Fruit fly (Drosophila melanogaster) whole organism, embryonic: ENCODE data around the gene CG44437.

Source experiments
- Ada2b ChIP-seq: fragments of 200-800 bp; sonication (Bioruptor generic); IDR thresholded peaks from 2 replicates; pipeline ENCODE4 v1.3.6; 2022; ENCODE audit warnings: missing biosample characterization, missing genetic modification characterization
- Bgb ChIP-seq: fragments of 200-800 bp; sonication (Bioruptor generic); IDR thresholded peaks from 2 replicates; pipeline ENCODE4 v1.3.6; 2022; ENCODE audit warnings: missing biosample characterization, missing genetic modification characterization; ENCODE audit not compliant: partially characterized antibody
- Blimp-1 ChIP-seq: fragments of 200-800 bp; sonication (Bioruptor generic); optimal IDR thresholded peaks from 3 replicates; lab custom pipeline; 2018; ENCODE audit warnings: missing biosample characterization, missing genetic modification characterization, mild to moderate bottlenecking, moderate library complexity, missing genetic modification reagents
- CG10543 ChIP-seq: fragments of 200-800 bp; sonication (Bioruptor generic); optimal IDR thresholded peaks from 3 replicates; lab custom pipeline; 2017; ENCODE audit warnings: missing biosample characterization, mild to moderate bottlenecking, missing genetic modification characterization, moderate library complexity
- CG11695 ChIP-seq: fragments of 200-800 bp; sonication (Bioruptor generic); IDR thresholded peaks from 3 replicates; pipeline ENCODE4 v1.3.6; 2022; ENCODE audit warnings: missing biosample characterization, missing genetic modification characterization
- CG12744 ChIP-seq: fragments of 200-800 bp; sonication (Bioruptor generic); optimal IDR thresholded peaks from 2 replicates; lab custom pipeline; 2016; ENCODE audit warnings: missing biosample characterization, missing genetic modification characterization
- CG13624 ChIP-seq: fragments of 200-800 bp; sonication (Bioruptor generic); optimal IDR thresholded peaks from 2 replicates; lab custom pipeline; 2016; ENCODE audit warnings: missing biosample characterization, missing genetic modification characterization
- CG14710 ChIP-seq: fragments of 200-800 bp; sonication (Bioruptor generic); optimal IDR thresholded peaks from 3 replicates; lab custom pipeline; 2019; ENCODE audit warnings: missing biosample characterization, mild to moderate bottlenecking, missing genetic modification characterization, moderate library complexity
- CG14860 ChIP-seq: fragments of 200-800 bp; sonication (Bioruptor generic); IDR thresholded peaks from 3 replicates; pipeline ENCODE4 v1.3.6; 2022; ENCODE audit warnings: missing biosample characterization, missing genetic modification characterization; ENCODE audit not compliant: partially characterized antibody
- CG14965 ChIP-seq: fragments of 200-800 bp; sonication (Bioruptor generic); optimal IDR thresholded peaks from 2 replicates; lab custom pipeline; 2016; ENCODE audit warnings: missing biosample characterization, missing genetic modification characterization, borderline replicate concordance
- CG15011 ChIP-seq: fragments of 200-800 bp; sonication (Bioruptor generic); optimal IDR thresholded peaks from 3 replicates; lab custom pipeline; 2018; ENCODE audit warnings: missing biosample characterization, mild to moderate bottlenecking, missing genetic modification characterization
- CG1792 ChIP-seq: fragments of 200-800 bp; sonication (Bioruptor generic); optimal IDR thresholded peaks from 2 replicates; lab custom pipeline; 2016; ENCODE audit warnings: missing biosample characterization, missing genetic modification characterization
- CG2120 ChIP-seq: fragments of 200-800 bp; sonication (Bioruptor generic); optimal IDR thresholded peaks from 3 replicates; lab custom pipeline; 2016; ENCODE audit warnings: missing biosample characterization, missing genetic modification characterization
- CG3995 ChIP-seq: fragments of 200-800 bp; sonication (Bioruptor generic); optimal IDR thresholded peaks from 3 replicates; lab custom pipeline; 2016; ENCODE audit warnings: missing biosample characterization, missing genetic modification characterization
- CG42726 ChIP-seq: fragments of 200-800 bp; sonication (Bioruptor generic); IDR thresholded peaks from 2 replicates; pipeline ENCODE4 v1.3.6; 2022; ENCODE audit warnings: missing biosample characterization, missing genetic modification characterization; ENCODE audit not compliant: partially characterized antibody
- CG4328 ChIP-seq: fragments of 200-800 bp; sonication (Bioruptor generic); optimal IDR thresholded peaks from 3 replicates; lab custom pipeline; 2017; ENCODE audit warnings: missing biosample characterization, missing genetic modification reagents, missing genetic modification characterization
- CG7556 ChIP-seq: fragments of 200-800 bp; sonication (Bioruptor generic); optimal IDR thresholded peaks from 2 replicates; lab custom pipeline; 2017; ENCODE audit warnings: missing biosample characterization, mild to moderate bottlenecking, missing genetic modification characterization
- CG7745 ChIP-seq: fragments of 200-800 bp; sonication (Bioruptor generic); optimal IDR thresholded peaks from 2 replicates; lab custom pipeline; 2018; ENCODE audit warnings: missing biosample characterization, mild to moderate bottlenecking, missing genetic modification characterization, moderate library complexity
- CG9437 ChIP-seq: fragments of 200-800 bp; sonication (Bioruptor generic); optimal IDR thresholded peaks from 2 replicates; lab custom pipeline; 2018; ENCODE audit warnings: missing biosample characterization, mild to moderate bottlenecking, missing genetic modification characterization
- CG9817 ChIP-seq: fragments of 200-800 bp; sonication (Bioruptor generic); optimal IDR thresholded peaks from 2 replicates; lab custom pipeline; 2018; ENCODE audit warnings: missing biosample characterization, mild to moderate bottlenecking, missing genetic modification characterization, moderate library complexity
- CoRest ChIP-seq: fragments of 200-800 bp; sonication (Bioruptor generic); optimal IDR thresholded peaks from 3 replicates; lab custom pipeline; 2018; ENCODE audit warnings: missing biosample characterization, mild to moderate bottlenecking, missing genetic modification characterization, moderate library complexity
- Dip2 ChIP-seq: fragments of 200-800 bp; sonication (Bioruptor generic); IDR thresholded peaks from 2 replicates; pipeline ENCODE4 v1.3.6; 2022; ENCODE audit warnings: missing biosample characterization, missing genetic modification characterization
- Fer2 ChIP-seq: fragments of 200-800 bp; sonication (Bioruptor generic); optimal IDR thresholded peaks from 2 replicates; lab custom pipeline; 2018; ENCODE audit warnings: missing biosample characterization, mild to moderate bottlenecking, missing genetic modification characterization, moderate library complexity
- Gug ChIP-seq: fragments of 200-800 bp; sonication (Bioruptor generic); IDR thresholded peaks from 4 replicates; pipeline ENCODE4 v1.3.6; 2022; ENCODE audit warnings: missing biosample characterization, missing genetic modification characterization
- Lpt ChIP-seq: fragments of >200 bp; optimal IDR thresholded peaks from 2 replicates; lab custom pipeline; 2018; ENCODE audit warnings: missing biosample characterization, missing genetic modification characterization
- MESR4 ChIP-seq: fragments of 200-800 bp; sonication (Bioruptor generic); optimal IDR thresholded peaks from 2 replicates; lab custom pipeline; 2018; ENCODE audit warnings: missing biosample characterization, mild to moderate bottlenecking, missing genetic modification characterization, moderate library complexity
- Opbp ChIP-seq: fragments of 200-800 bp; sonication (Bioruptor generic); IDR thresholded peaks from 3 replicates; pipeline ENCODE4 v1.3.6; 2022; ENCODE audit warnings: missing biosample characterization, missing genetic modification characterization; ENCODE audit not compliant: partially characterized antibody
- Pdp1 ChIP-seq, 2 experiments: fragments of 200-800 bp; sonication (Bioruptor generic); optimal IDR thresholded peaks; 3 replicates each; lab custom pipeline; 2016; ENCODE audit warnings: missing biosample characterization in 2 of 2, missing genetic modification characterization in 2 of 2, mild to moderate bottlenecking in 1 of 2, moderate library complexity in 1 of 2
- Sry-δ ChIP-seq: fragments of 200-800 bp; sonication (Bioruptor generic); optimal IDR thresholded peaks from 2 replicates; lab custom pipeline; 2016; ENCODE audit warnings: missing biosample characterization, missing genetic modification characterization
- ato ChIP-seq: fragments of 200-800 bp; sonication (Bioruptor generic); IDR thresholded peaks from 2 replicates; pipeline ENCODE4 v1.3.6; 2022; ENCODE audit warnings: missing biosample characterization, missing genetic modification characterization; ENCODE audit not compliant: partially characterized antibody
- danr ChIP-seq: fragments of 200-800 bp; sonication (Bioruptor generic); IDR thresholded peaks from 2 replicates; pipeline ENCODE4 v1.3.6; 2022; ENCODE audit warnings: missing biosample characterization, missing genetic modification characterization
- dm ChIP-seq: fragments of 200-800 bp; sonication (Bioruptor generic); optimal IDR thresholded peaks from 3 replicates; lab custom pipeline; 2016; ENCODE audit warnings: missing biosample characterization, missing genetic modification characterization
- fu2 ChIP-seq: fragments of 200-800 bp; sonication (Bioruptor generic); optimal IDR thresholded peaks from 2 replicates; lab custom pipeline; 2016; ENCODE audit warnings: missing biosample characterization, missing genetic modification characterization
- gro ChIP-seq: fragments of 200-800 bp; sonication (Bioruptor generic); optimal IDR thresholded peaks from 2 replicates; lab custom pipeline; 2016; ENCODE audit warnings: missing biosample characterization, missing genetic modification characterization
- lab ChIP-seq: fragments of 200-800 bp; sonication (Bioruptor generic); optimal IDR thresholded peaks from 3 replicates; lab custom pipeline; 2017; ENCODE audit warnings: missing biosample characterization, missing genetic modification characterization, mild to moderate bottlenecking, moderate library complexity, missing genetic modification reagents
- lilli ChIP-seq: fragments of 200-800 bp; sonication (Bioruptor generic); optimal IDR thresholded peaks from 3 replicates; lab custom pipeline; 2016; ENCODE audit warnings: missing biosample characterization, missing genetic modification characterization
- luna ChIP-seq: fragments of 200-800 bp; sonication (Bioruptor generic); optimal IDR thresholded peaks from 2 replicates; lab custom pipeline; 2016; ENCODE audit warnings: missing biosample characterization, missing genetic modification characterization
- nerfin-2 ChIP-seq: fragments of 200-800 bp; sonication (Bioruptor generic); IDR thresholded peaks from 2 replicates; pipeline ENCODE4 v1.3.6; 2022; ENCODE audit warnings: missing biosample characterization, missing genetic modification characterization; ENCODE audit not compliant: partially characterized antibody
- pan ChIP-seq, 4 experiments: fragments of >200 bp in 3 of 4; fragments of 200-800 bp in 1 of 4; sonication (Bioruptor generic) in 1 of 4; optimal IDR thresholded peaks in 3 of 4; IDR thresholded peaks in 1 of 4; 2 replicates each; pipeline versions ENCODE4 v1.3.6 to Lab custom; 2017 to 2022; ENCODE audit warnings: missing biosample characterization in 2 of 4, missing genetic modification characterization in 2 of 4, mixed read lengths in 1 of 4
- pb ChIP-seq: fragments of 200-800 bp; sonication (Bioruptor generic); optimal IDR thresholded peaks from 3 replicates; lab custom pipeline; 2016; ENCODE audit warnings: missing biosample characterization, missing genetic modification characterization
- pfk ChIP-seq: fragments of 200-800 bp; sonication (Bioruptor generic); optimal IDR thresholded peaks from 2 replicates; lab custom pipeline; 2018; ENCODE audit warnings: missing biosample characterization, mild to moderate bottlenecking, missing genetic modification characterization, moderate library complexity
- prd ChIP-seq, 3 experiments: fragments of >200 bp in 2 of 3; fragments of 200-800 bp in 1 of 3; sonication (Bioruptor generic) in 1 of 3; optimal IDR thresholded peaks in 2 of 3; IDR thresholded peaks in 1 of 3; 2 replicates in 2 of 3; 3 replicates in 1 of 3; pipeline versions ENCODE4 v1.3.6 to Lab custom; 2017 to 2022; ENCODE audit warnings: missing biosample characterization in 1 of 3, missing genetic modification characterization in 1 of 3
- row ChIP-seq: fragments of 200-800 bp; sonication (Bioruptor generic); IDR thresholded peaks from 3 replicates; pipeline ENCODE4 v1.3.6; 2022; ENCODE audit warnings: missing biosample characterization, missing genetic modification characterization
- shn ChIP-seq: fragments of 200-800 bp; sonication (Bioruptor generic); optimal IDR thresholded peaks from 3 replicates; lab custom pipeline; 2016; ENCODE audit warnings: missing biosample characterization, missing genetic modification characterization
- slbo ChIP-seq: fragments of 200-800 bp; sonication (Bioruptor generic); IDR thresholded peaks from 2 replicates; pipeline ENCODE4 v1.3.6; 2022; ENCODE audit warnings: missing biosample characterization, missing genetic modification characterization
- slp2 ChIP-seq: fragments of 200-800 bp; sonication (Bioruptor generic); optimal IDR thresholded peaks from 2 replicates; lab custom pipeline; 2016; ENCODE audit warnings: missing biosample characterization, missing genetic modification characterization
- ssp ChIP-seq: fragments of 200-800 bp; sonication (Bioruptor generic); IDR thresholded peaks from 2 replicates; pipeline ENCODE4 v1.3.6; 2022; ENCODE audit warnings: missing biosample characterization, missing genetic modification characterization
- vfl ChIP-seq: fragments of 200-800 bp; sonication (Bioruptor generic); optimal IDR thresholded peaks from 2 replicates; lab custom pipeline; 2016; ENCODE audit warnings: missing biosample characterization, missing genetic modification characterization
- vnd ChIP-seq: fragments of 200-800 bp; sonication (Bioruptor generic); IDR thresholded peaks from 3 replicates; pipeline ENCODE4 v1.3.6; 2022; ENCODE audit warnings: missing biosample characterization, missing genetic modification characterization; ENCODE audit not compliant: partially characterized antibody

The CG44437 gene

DNA sequence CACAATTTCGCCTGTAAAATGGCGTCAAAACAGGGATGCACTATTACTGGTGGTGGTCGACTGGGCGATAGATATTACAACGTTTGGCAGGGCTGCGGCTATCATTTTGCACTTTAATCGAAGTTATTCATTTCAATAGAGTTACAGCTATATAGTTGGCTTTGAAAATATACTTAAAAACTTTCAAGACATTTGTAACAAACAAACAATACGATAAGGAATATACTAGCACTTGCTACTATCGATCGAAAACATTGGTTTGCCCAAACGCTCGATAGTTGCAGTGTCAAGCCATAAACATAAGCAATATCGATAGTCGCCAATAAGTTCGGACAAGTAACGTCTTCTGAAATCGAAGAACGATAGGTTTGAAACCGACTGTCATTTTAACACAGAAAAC, 42.6 kb downstream of the CG44437 start, which contains the start of the genes Bap60 and CG12096 (continued):
- peak; percentile 88 for TF ChIP-seq CG14710 (tag; lab: Kevin White, UChicago)
- no peak for TF ChIP-seq CG15011
- peak; percentile 77 for TF ChIP-seq CG9437 (GFP tag; lab: Kevin White, UChicago)
- peak; percentile 93 for TF ChIP-seq row (GFP tag; lab: Robert Waterston, UW)
- TF ChIP-seq CG11695 (GFP tag; lab: Robert Waterston, UW): 0 out of 3 replicates have a peak, but pooled peaks have one; percentile 45
- no peak for TF ChIP-seq danr (GFP tag; lab: Robert Waterston, UW)
- TF ChIP-seq pan (optimal IDR thresholded peaks at IDR 0.05; lab: Kevin White, UChicago): no peak
- TF ChIP-seq pan (GFP tag; optimal IDR thresholded peaks at IDR 0.05 in 1 of 2, IDR thresholded peaks at IDR 0.05 in 1 of 2): peak in 1 of 2 experiments; percentile 37
- peak; percentile 50; the same call in 1 of the 2 replicates for TF ChIP-seq Ada2b (GFP tag; lab: Robert Waterston, UW)
- peak; percentile 71 for TF ChIP-seq vfl (GFP tag; lab: Kevin White, UChicago)
- no peak for TF ChIP-seq lab (GFP tag; lab: Kevin White, UChicago)
- TF ChIP-seq CG13624 (GFP tag; lab: Kevin White, UChicago): peak; percentile 83
- peak; percentile 90 for TF ChIP-seq CG2120
- peak; percentile 94 for TF ChIP-seq CG3995 (GFP tag; lab: Kevin White, UChicago)
- peak; percentile 86 for TF ChIP-seq gro
- TF ChIP-seq Lpt (GFP tag; lab: Kevin White, UChicago): no peak
- peak; percentile 67 for TF ChIP-seq CG1792 (GFP tag; lab: Kevin White, UChicago)
- TF ChIP-seq CG9817 (tag; lab: Kevin White, UChicago): peak; percentile 85
- peak; percentile 66 for TF ChIP-seq CG4328 (GFP tag; lab: Kevin White, UChicago)
- TF ChIP-seq luna: peak; percentile 54
- peak; percentile 21 for TF ChIP-seq pfk (GFP tag; lab: Kevin White, UChicago)
- TF ChIP-seq CG7556 (GFP tag; lab: Kevin White, UChicago): peak; percentile 60
- peak; percentile 83 for TF ChIP-seq lilli (GFP tag; lab: Kevin White, UChicago)
- TF ChIP-seq Gug (GFP tag; lab: Robert Waterston, UW): peak; percentile 59; the same call in 2 of the 4 replicates
- peak; percentile 57 for TF ChIP-seq pb (GFP tag; lab: Kevin White, UChicago)
- no peak for TF ChIP-seq CG7745 (tag; lab: Kevin White, UChicago)
- TF ChIP-seq Blimp-1 (GFP tag; lab: Kevin White, UChicago): peak; percentile 55
- TF ChIP-seq Bgb (GFP tag; lab: Robert Waterston, UW): peak; percentile 88
- TF ChIP-seq Dip2: no peak
- no peak for TF ChIP-seq prd (optimal IDR thresholded peaks at IDR 0.05; lab: Kevin White, UChicago)
- TF ChIP-seq prd (GFP tag; IDR thresholded peaks at IDR 0.05; lab: Robert Waterston, UW): peak; percentile 76
- TF ChIP-seq ssp: peak; percentile 63
- TF ChIP-seq Fer2 (tag; lab: Kevin White, UChicago): peak; percentile 64
- TF ChIP-seq CG14965 (GFP tag; lab: Kevin White, UChicago): no peak
- TF ChIP-seq CG10543: peak; percentile 73

DNA sequence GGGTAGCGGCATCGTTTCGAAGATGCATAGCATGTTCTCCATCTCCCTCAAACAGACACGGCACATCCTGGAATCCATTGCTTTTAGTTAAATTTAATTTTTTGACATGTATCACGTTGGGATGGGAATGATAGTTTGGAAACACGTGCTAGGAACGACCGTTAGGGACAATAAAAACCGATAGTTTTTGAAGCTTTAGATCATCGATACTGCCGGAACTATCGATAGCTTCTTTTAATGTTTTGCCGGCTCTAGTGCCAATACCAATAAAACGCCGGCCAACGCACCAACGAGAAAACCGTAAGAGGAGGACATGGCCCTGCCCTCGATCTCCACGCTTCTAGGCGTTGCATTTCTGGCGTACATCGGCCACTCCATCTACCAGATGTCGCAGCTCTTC, 47.3 kb downstream of the CG44437 start, which contains the start of the genes CG4318 and CG4332:
Gene CG4318 (minus strand): TSS at position 142 of the 400 bp plus-strand sequence.
Gene CG4332 (plus strand): TSS at position 256 of the 400 bp plus-strand sequence.
- TF ChIP-seq dm (GFP tag; lab: Kevin White, UChicago) (peak; percentile 94), CG14860 (peak; percentile 75), slp2 (GFP tag; lab: Kevin White, UChicago) (no peak), fu2 (no peak), MESR4 (GFP tag; lab: Kevin White, UChicago) (peak; percentile 48), CG12744 (GFP tag; lab: Kevin White, UChicago) (no peak), CG42726 (GFP tag; lab: Robert Waterston, UW) (peak; percentile 84), ato (GFP tag; lab: Robert Waterston, UW) (peak; percentile 79), Pdp1 (GFP tag; optimal IDR thresholded peaks at IDR 0.05; lab: Kevin White, UChicago) (no peak), CoRest (tag; lab: Kevin White, UChicago) (peak; percentile 4), Opbp (GFP tag; lab: Robert Waterston, UW) (peak; percentile 89), vnd (GFP tag; lab: Robert Waterston, UW) (peak; percentile 74), slbo (GFP tag; lab: Robert Waterston, UW) (0 out of 2 replicates have a peak, but pooled peaks have one; percentile 14), shn (GFP tag; lab: Kevin White, UChicago) (no peak), nerfin-2 (GFP tag; lab: Robert Waterston, UW) (peak; percentile 72), Sry-δ (GFP tag; lab: Kevin White, UChicago) (peak; percentile 92)
